Worm (Caenorhabditis elegans) whole organism, late embryonic: ENCODE results near the gene fmo-5.
"Not testable (repeated sequence)": the region's sequence is repeated elsewhere in the genome, so short reads cannot be mapped to it uniquely, and the experiment has no call there.

ENCODE experiments used
- C08G9.2 ChIP-seq: sonication (generic microtip); optimal IDR thresholded peaks from 2 replicates; lab custom pipeline; 2016; ENCODE audit warnings: mild to moderate bottlenecking, missing genetic modification characterization, moderate library complexity, missing compliant biosample characterization
- F13H6.1 ChIP-seq: sonication (generic microtip); optimal IDR thresholded peaks from 2 replicates; lab custom pipeline; 2016; ENCODE audit warnings: missing genetic modification characterization, missing compliant biosample characterization
- T23F11.4 ChIP-seq: fragments of 200-800 bp; sonication (Bioruptor generic); optimal IDR thresholded peaks from 2 replicates; lab custom pipeline; 2018; ENCODE audit warnings: mild to moderate bottlenecking, missing genetic modification characterization, missing compliant biosample characterization
- ahr-1 ChIP-seq: sonication (generic microtip); optimal IDR thresholded peaks from 2 replicates; lab custom pipeline; 2016; ENCODE audit warnings: missing genetic modification characterization, missing compliant biosample characterization
- ceh-31 ChIP-seq: sonication (generic microtip); optimal IDR thresholded peaks from 2 replicates; lab custom pipeline; 2016; ENCODE audit warnings: missing genetic modification characterization, missing compliant biosample characterization
- ceh-34 ChIP-seq: sonication (generic microtip); optimal IDR thresholded peaks from 2 replicates; lab custom pipeline; 2016; ENCODE audit warnings: mild to moderate bottlenecking, missing genetic modification characterization, missing compliant biosample characterization
- dmd-4 ChIP-seq: sonication (generic microtip); optimal IDR thresholded peaks from 2 replicates; lab custom pipeline; 2016; ENCODE audit warnings: borderline replicate concordance, missing genetic modification characterization, missing compliant biosample characterization
- dve-1 ChIP-seq: sonication (generic microtip); optimal IDR thresholded peaks from 2 replicates; lab custom pipeline; 2017; ENCODE audit warnings: antibody characterized with exemption, mild to moderate bottlenecking, missing genetic modification characterization, missing compliant biosample characterization
- eyg-1 ChIP-seq: sonication (generic microtip); optimal IDR thresholded peaks from 2 replicates; lab custom pipeline; 2016; ENCODE audit warnings: missing genotype, missing genetic modification characterization, missing compliant biosample characterization
- gmeb-2 ChIP-seq: sonication (generic microtip); optimal IDR thresholded peaks from 2 replicates; lab custom pipeline; 2016; ENCODE audit warnings: missing genetic modification characterization, inconsistent platforms, missing compliant biosample characterization
- hlh-13 ChIP-seq: fragments of 200-800 bp; sonication (Bioruptor generic); optimal IDR thresholded peaks from 2 replicates; lab custom pipeline; 2018; ENCODE audit warnings: mild to moderate bottlenecking, missing genetic modification characterization, missing compliant biosample characterization
- hlh-15 ChIP-seq: sonication (generic microtip); optimal IDR thresholded peaks from 2 replicates; lab custom pipeline; 2016; ENCODE audit warnings: missing genetic modification characterization, missing compliant biosample characterization
- hlh-30 ChIP-seq: sonication (generic microtip); optimal IDR thresholded peaks from 2 replicates; lab custom pipeline; 2017; ENCODE audit warnings: antibody characterized with exemption, missing genetic modification characterization, missing compliant biosample characterization; ENCODE audit not compliant: insufficient read depth
- lim-6 ChIP-seq: sonication (generic microtip); optimal IDR thresholded peaks from 2 replicates; lab custom pipeline; 2016; ENCODE audit warnings: missing genetic modification characterization, missing compliant biosample characterization
- madf-2 ChIP-seq: sonication (generic microtip); optimal IDR thresholded peaks from 2 replicates; lab custom pipeline; 2017; ENCODE audit warnings: missing genetic modification characterization, missing compliant biosample characterization
- mec-3 ChIP-seq: sonication (generic microtip); optimal IDR thresholded peaks from 2 replicates; lab custom pipeline; 2016; ENCODE audit warnings: borderline replicate concordance, missing genetic modification characterization, missing compliant biosample characterization
- nfya-1 ChIP-seq: sonication (generic microtip); optimal IDR thresholded peaks from 2 replicates; lab custom pipeline; 2017; ENCODE audit warnings: missing genetic modification characterization, mild to moderate bottlenecking, missing compliant biosample characterization, antibody characterized with exemption, moderate library complexity
- nhr-232 ChIP-seq: sonication (generic microtip); optimal IDR thresholded peaks from 2 replicates; lab custom pipeline; 2016; ENCODE audit warnings: missing genetic modification characterization, missing compliant biosample characterization
- odd-2 ChIP-seq: sonication (generic microtip); optimal IDR thresholded peaks from 2 replicates; lab custom pipeline; 2017; ENCODE audit warnings: antibody characterized with exemption, mild to moderate bottlenecking, missing genetic modification characterization, missing compliant biosample characterization
- pag-3 ChIP-seq: sonication (generic microtip); optimal IDR thresholded peaks from 2 replicates; lab custom pipeline; 2016; ENCODE audit warnings: missing compliant biosample characterization, missing genetic modification characterization, borderline replicate concordance
- pax-1 ChIP-seq: fragments of 150-350 bp; optimal IDR thresholded peaks from 2 replicates; lab custom pipeline; 2014; ENCODE audit warnings: missing biosample characterization, missing genetic modification characterization
- pha-2 ChIP-seq: sonication (generic microtip); optimal IDR thresholded peaks from 2 replicates; lab custom pipeline; 2017; ENCODE audit warnings: mild to moderate bottlenecking, missing genetic modification characterization, missing compliant biosample characterization
- pqm-1 ChIP-seq: sonication (generic microtip); optimal IDR thresholded peaks from 2 replicates; lab custom pipeline; 2016; ENCODE audit warnings: missing genetic modification characterization, missing compliant biosample characterization
- pros-1 ChIP-seq: fragments of 150-350 bp; optimal IDR thresholded peaks from 2 replicates; lab custom pipeline; 2014; ENCODE audit warnings: missing biosample characterization, missing genetic modification reagents, missing genetic modification characterization
- rnt-1 ChIP-seq: sonication (generic microtip); optimal IDR thresholded peaks from 2 replicates; lab custom pipeline; 2016; ENCODE audit warnings: missing genetic modification characterization, missing compliant biosample characterization
- tbx-2 ChIP-seq: sonication (generic microtip); optimal IDR thresholded peaks from 2 replicates; lab custom pipeline; 2016; ENCODE audit warnings: missing genetic modification characterization, missing compliant biosample characterization
- tbx-7 ChIP-seq: sonication (generic microtip); optimal IDR thresholded peaks from 2 replicates; lab custom pipeline; 2016; ENCODE audit warnings: missing genotype, missing genetic modification characterization, missing compliant biosample characterization
- ttx-3 ChIP-seq: sonication (generic microtip); optimal IDR thresholded peaks from 2 replicates; lab custom pipeline; 2016; ENCODE audit warnings: missing genetic modification reagents, missing genetic modification characterization, missing compliant biosample characterization
- unc-3 ChIP-seq, 2 experiments: fragments of 200-800 bp in 1 of 2; sonication (Bioruptor generic) in 1 of 2; sonication (generic microtip) in 1 of 2; conservative IDR thresholded peaks in 1 of 2; optimal IDR thresholded peaks in 1 of 2; 2 replicates each; pipeline versions ENCODE4 v1.3.6 to Lab custom; 2016 to 2022; ENCODE audit warnings: missing compliant biosample characterization in 2 of 2, missing genetic modification characterization in 2 of 2, missing genetic modification reagents in 1 of 2
- zip-5 ChIP-seq: sonication (generic microtip); optimal IDR thresholded peaks from 2 replicates; lab custom pipeline; 2016; ENCODE audit warnings: missing genetic modification characterization, missing compliant biosample characterization
- ztf-16 ChIP-seq: sonication (generic microtip); optimal IDR thresholded peaks from 2 replicates; lab custom pipeline; 2017; ENCODE audit warnings: missing genetic modification characterization, missing compliant biosample characterization

The fmo-5 gene

DNA sequence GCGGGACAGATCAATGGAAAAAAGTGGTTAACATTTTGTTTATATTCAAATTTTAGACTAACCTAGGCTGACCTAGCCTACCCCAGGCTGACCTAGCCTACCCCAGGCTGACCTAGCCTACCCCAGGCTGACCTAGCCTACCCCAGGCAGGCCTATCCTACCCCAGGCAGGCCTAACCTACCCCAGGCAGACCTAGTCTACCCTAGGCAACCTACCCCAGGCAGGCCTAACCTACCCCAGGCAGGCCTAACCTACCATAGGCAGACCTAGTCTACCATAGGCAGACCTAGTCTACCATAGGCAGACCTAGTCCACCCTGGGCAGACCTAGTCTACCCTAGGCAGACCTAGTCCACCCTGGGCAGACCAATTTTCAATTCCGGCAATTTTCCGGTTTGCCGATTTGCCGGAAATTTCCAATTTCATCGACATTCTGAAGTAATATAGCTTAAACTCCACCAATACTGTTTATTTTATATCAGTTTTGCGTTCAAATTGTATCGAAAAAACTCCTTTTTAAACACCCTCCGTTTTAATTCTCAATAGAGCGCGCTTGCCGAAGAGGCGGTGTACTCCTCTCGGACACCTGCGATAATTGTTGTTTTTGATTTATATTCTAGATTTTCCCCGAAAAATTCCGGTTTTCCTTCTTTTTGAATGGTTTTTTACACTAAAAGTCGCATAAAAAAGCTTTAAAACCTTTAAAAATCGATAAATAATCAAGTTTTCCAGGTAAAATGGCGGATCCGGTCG, 943 bp upstream of the fmo-5 start, which contains the start of gene trm-2A:
Gene trm-2A (plus strand): TSS at position 732 of the 752 bp plus-strand sequence.
- TF ChIP-seq hlh-15 (tag; lab: Kevin White, UChicago) (no peak), tbx-2 (tag; lab: Kevin White, UChicago) (peak; percentile 26), ceh-31 (tag; lab: Kevin White, UChicago) (peak; percentile 15), eyg-1 (tag; lab: Kevin White, UChicago) (no peak), nfya-1 (tag; lab: Kevin White, UChicago) (peak; percentile 24)

DNA sequence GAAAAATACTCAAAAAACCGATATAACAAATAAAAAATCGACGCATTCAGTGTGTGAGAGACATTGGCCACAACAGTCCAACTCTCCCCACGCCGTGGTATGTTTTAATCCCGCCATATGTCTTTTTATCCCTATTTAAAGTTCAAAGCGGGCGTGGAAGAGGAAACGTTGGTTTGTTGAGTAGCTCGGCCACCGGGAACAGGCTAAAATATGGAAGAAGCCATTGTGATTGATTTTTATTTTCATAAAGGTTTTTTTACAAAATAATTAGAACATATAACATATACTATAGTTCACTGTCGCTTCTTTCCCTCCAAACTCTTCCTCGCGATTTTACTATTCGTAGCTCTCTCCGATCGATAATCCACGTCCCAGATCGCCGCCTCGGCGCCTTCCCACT, 4.4 kb downstream of the fmo-5 start, which contains the start of gene nas-32:
Gene nas-32 (minus strand): TSS at position 101 of the 400 bp plus-strand sequence.
- no peak for TF ChIP-seq pros-1 (tag; lab: Kevin White, UChicago)
- no peak for TF ChIP-seq hlh-30
- no peak for TF ChIP-seq ttx-3
- no peak for TF ChIP-seq dve-1 (tag; lab: Kevin White, UChicago)
- TF ChIP-seq hlh-13 = no peak
- TF ChIP-seq rnt-1 (tag; lab: Kevin White, UChicago) = no peak
- no peak for TF ChIP-seq mec-3 (tag; lab: Kevin White, UChicago)
- TF ChIP-seq dmd-4 = no peak
- TF ChIP-seq nhr-232 (tag; lab: Kevin White, UChicago) = no peak
- TF ChIP-seq gmeb-2 (tag; lab: Kevin White, UChicago) = no peak
- no peak for TF ChIP-seq ceh-34
- TF ChIP-seq madf-2 (tag; lab: Kevin White, UChicago) = no peak
- TF ChIP-seq nfya-1 (tag; lab: Kevin White, UChicago) = no peak
- no peak for TF ChIP-seq zip-5
- TF ChIP-seq F13H6.1 (tag; lab: Kevin White, UChicago) = no peak
- TF ChIP-seq C08G9.2 (tag; lab: Kevin White, UChicago) = no peak
- TF ChIP-seq ahr-1 (tag; lab: Kevin White, UChicago) = no peak
- no peak for TF ChIP-seq T23F11.4 (GFP tag; lab: Kevin White, UChicago)
- TF ChIP-seq tbx-7 = no peak
- no peak for TF ChIP-seq odd-2 (tag; lab: Kevin White, UChicago)

DNA sequence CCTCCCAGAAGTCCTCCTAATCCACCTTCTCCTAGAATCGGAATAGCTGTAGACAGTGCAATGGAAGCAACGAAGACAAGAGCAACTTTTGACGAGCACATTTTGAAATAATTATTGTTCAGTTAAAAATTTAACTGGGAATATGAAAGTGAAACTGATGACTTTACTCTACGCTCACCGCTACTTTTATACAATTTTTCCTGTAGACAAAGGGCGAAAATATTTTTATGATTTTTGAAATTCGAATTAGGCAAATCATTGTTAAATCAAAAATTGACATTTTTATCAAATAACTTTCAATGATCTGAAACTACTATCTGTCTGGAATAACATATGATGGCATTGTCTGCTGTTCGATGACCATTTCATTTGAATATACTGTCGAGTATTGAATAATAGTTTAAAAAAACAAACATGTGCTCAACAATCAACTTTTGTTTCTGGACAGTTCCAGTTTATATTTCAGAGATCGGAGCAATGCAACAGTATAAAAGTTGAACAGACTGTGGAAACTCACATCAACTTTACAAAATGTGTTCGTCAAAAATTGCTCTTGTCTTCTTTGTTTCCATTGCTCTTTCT, 9.9 kb downstream of the fmo-5 start, which contains the start of the genes srlf-23 and srlf-20:
Gene srlf-23 (minus strand): TSS at position 101 of the 582 bp plus-strand sequence.
Gene srlf-20 (plus strand): TSS at position 532 of the 582 bp plus-strand sequence.
- no peak for TF ChIP-seq pha-2 (tag; lab: Kevin White, UChicago)
- no peak for TF ChIP-seq tbx-7
- no peak for TF ChIP-seq pqm-1 (tag; lab: Kevin White, UChicago)

DNA sequence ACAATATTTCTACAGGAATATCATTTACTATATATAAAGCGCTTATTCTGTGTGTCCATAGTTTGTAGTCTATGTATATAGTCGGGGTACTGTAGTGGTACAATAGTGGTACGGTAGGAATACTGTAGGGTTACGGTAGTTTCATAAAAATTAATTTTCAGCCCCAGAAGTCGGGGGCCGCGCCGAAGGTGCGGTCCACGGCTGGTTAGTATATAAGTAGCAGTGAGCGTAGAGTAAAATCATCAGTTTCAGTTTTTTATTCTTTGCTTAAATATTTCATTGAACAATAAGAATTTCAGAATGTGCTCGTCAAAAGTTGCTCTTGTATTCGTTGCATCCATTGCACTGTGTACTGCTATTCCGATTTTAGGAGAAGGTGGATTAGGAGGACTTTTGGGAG, 12.6 kb downstream of the fmo-5 start, which contains the start of gene srlf-22:
Gene srlf-22 (plus strand): TSS at position 301 of the 400 bp plus-strand sequence.
- TF ChIP-seq pag-3 (tag; lab: Kevin White, UChicago); ceh-31 (tag; lab: Kevin White, UChicago); ceh-34: not testable (repeated sequence)
- TF ChIP-seq, all 69 proteins: peak for 0; not testable (repeated sequence) for 69

DNA sequence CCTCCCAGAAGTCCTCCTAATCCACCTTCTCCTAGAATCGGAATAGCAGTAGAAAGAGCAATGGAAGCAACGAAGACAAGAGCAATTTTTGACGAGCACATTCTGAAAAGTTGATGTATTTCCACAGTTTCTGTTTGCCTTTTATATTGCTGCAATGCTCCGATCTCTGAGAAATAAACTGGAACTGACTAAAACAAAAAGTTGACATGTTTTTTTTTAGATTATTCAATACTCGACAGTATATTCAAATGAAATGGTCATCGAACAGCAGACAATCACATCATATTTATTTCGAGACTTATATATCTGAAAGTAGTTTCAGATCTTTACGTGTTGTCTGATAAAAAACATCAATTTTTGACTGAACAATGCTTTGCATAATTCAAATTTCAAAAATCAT, 13.0 kb downstream of the fmo-5 start, which contains the start of gene srlf-21:
Gene srlf-21 (minus strand): TSS at position 101 of the 400 bp plus-strand sequence.
- TF ChIP-seq unc-3 (GFP tag; conservative IDR thresholded peaks at IDR 0.05; lab: Robert Waterston, UW) (no peak), unc-3 (tag; optimal IDR thresholded peaks at IDR 0.05; lab: Kevin White, UChicago) (no peak), ztf-16 (tag; lab: Kevin White, UChicago) (no peak), pax-1 (tag; lab: Kevin White, UChicago) (no peak), dve-1 (tag; lab: Kevin White, UChicago) (no peak), zip-5 (no peak), T23F11.4 (GFP tag; lab: Kevin White, UChicago) (no peak), lim-6 (no peak), pha-2 (tag; lab: Kevin White, UChicago) (no peak)
